Worm (Caenorhabditis elegans) whole organism, L1 larva: ENCODE data around the gene F38H12.5.

Experiments
- C04F5.9 ChIP-seq: sonication (generic microtip); optimal IDR thresholded peaks from 2 replicates; lab custom pipeline; 2016; ENCODE audit warnings: missing genetic modification characterization, missing compliant biosample characterization
- ama-1 ChIP-seq: fragments of 150-350 bp; optimal IDR thresholded peaks from 2 replicates; lab custom pipeline; 2014
- blmp-1 ChIP-seq: fragments of 150-350 bp; optimal IDR thresholded peaks from 2 replicates; lab custom pipeline; 2014; ENCODE audit warnings: missing biosample characterization, missing genetic modification characterization
- ces-1 ChIP-seq: fragments of 150-350 bp; optimal IDR thresholded peaks from 2 replicates; lab custom pipeline; 2014; ENCODE audit warnings: missing biosample characterization, missing genetic modification reagents, missing genetic modification characterization
- egl-27 ChIP-seq, 2 experiments: fragments of 150-350 bp in 1 of 2; sonication (generic microtip); optimal IDR thresholded peaks; 3 replicates each; lab custom pipeline; 2017 to 2018; ENCODE audit warnings: missing biosample characterization in 2 of 2, missing genetic modification characterization in 2 of 2, missing genetic modification reagents in 2 of 2
- fkh-10 ChIP-seq: sonication (generic microtip); optimal IDR thresholded peaks from 2 replicates; lab custom pipeline; 2017; ENCODE audit warnings: missing biosample characterization, missing genetic modification reagents, missing genetic modification characterization
- hlh-17 ChIP-seq: fragments of 200-800 bp; sonication (Bioruptor generic); optimal IDR thresholded peaks from 2 replicates; lab custom pipeline; 2018; ENCODE audit warnings: missing genetic modification characterization, mild to moderate bottlenecking, missing compliant biosample characterization, moderate library complexity, borderline replicate concordance
- lin-15B ChIP-seq: fragments of 150-350 bp; sonication (generic microtip); optimal IDR thresholded peaks from 3 replicates; lab custom pipeline; 2014; ENCODE audit warnings: missing biosample characterization, missing genetic modification characterization
- mep-1 ChIP-seq: fragments of 150-350 bp; optimal IDR thresholded peaks from 2 replicates; lab custom pipeline; 2014; ENCODE audit warnings: missing biosample characterization, missing genetic modification characterization
- skn-1 ChIP-seq: fragments of 150-350 bp; optimal IDR thresholded peaks from 2 replicates; lab custom pipeline; 2014; ENCODE audit warnings: missing biosample characterization, missing genetic modification characterization
- tlp-1 ChIP-seq: fragments of 150-350 bp; optimal IDR thresholded peaks from 2 replicates; lab custom pipeline; 2014; ENCODE audit warnings: missing biosample characterization, missing genetic modification characterization

DNA sequence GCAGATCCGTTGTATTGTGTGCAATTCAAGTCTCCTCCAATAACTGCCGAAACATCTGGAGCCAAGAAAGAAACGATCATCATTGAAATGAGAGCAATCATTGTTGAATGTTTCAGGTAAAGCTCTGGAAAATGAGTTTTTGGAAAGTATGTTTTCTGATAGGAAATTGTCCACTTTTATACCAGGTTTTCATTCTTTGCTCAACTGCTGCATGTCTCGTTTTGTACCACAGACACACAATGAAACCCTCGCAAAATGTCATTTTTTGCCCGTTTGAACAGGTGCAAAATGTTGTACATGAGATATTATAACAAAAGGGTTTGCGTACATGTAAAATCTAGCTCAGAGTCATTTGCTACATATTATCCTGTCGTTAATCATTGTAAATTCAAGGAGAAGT, 37.8 kb upstream of the F38H12.5 start, which contains the start of gene T05B4.10:
- TF ChIP-seq egl-27 (tag; optimal IDR thresholded peaks at IDR 0.05; lab: Kevin White, UChicago), result no peak
- TF ChIP-seq mep-1 (tag; lab: Kevin White, UChicago), result no peak
- TF ChIP-seq lin-15B (tag; lab: Kevin White, UChicago), result no peak
- TF ChIP-seq C04F5.9 (tag; lab: Kevin White, UChicago), result no peak
- no peak for TF ChIP-seq skn-1 (tag; lab: Kevin White, UChicago)
- TF ChIP-seq hlh-17 (GFP tag; lab: Kevin White, UChicago), result no peak
- TF ChIP-seq ces-1 (GFP tag; lab: Kevin White, UChicago), result no peak
- TF ChIP-seq fkh-10 (GFP tag; lab: Kevin White, UChicago), result no peak
- TF ChIP-seq blmp-1 (tag; lab: Kevin White, UChicago), result no peak
- no peak for TF ChIP-seq tlp-1
- no peak for TF ChIP-seq ama-1 (lab: Kevin White, UChicago)
